Worm (Caenorhabditis elegans) whole organism, young adult: ENCODE measurements around the gene fbxa-71.

ENCODE experiments used
- B0035.1 ChIP-seq: sonication (generic microtip); optimal IDR thresholded peaks from 2 replicates; lab custom pipeline; 2016; ENCODE audit warnings: missing genetic modification characterization, mild to moderate bottlenecking, missing compliant biosample characterization, missing genotype, missing genetic modification reagents
- C17E4.6 ChIP-seq: fragments of 200-800 bp; sonication (Bioruptor generic); IDR thresholded peaks from 2 replicates; pipeline ENCODE4 v1.3.6; 2022; ENCODE audit warnings: missing genetic modification reagents, missing genetic modification characterization, missing compliant biosample characterization
- F10E7.11 ChIP-seq: sonication (generic microtip); optimal IDR thresholded peaks from 2 replicates; lab custom pipeline; 2017; ENCODE audit warnings: mild to moderate bottlenecking, missing genetic modification characterization, moderate library complexity, missing compliant biosample characterization
- F33H1.4 ChIP-seq: fragments of 200-800 bp; sonication (Bioruptor generic); IDR thresholded peaks from 2 replicates; pipeline ENCODE4 v1.3.6; 2022; ENCODE audit warnings: missing genetic modification reagents, missing genetic modification characterization, missing compliant biosample characterization
- F55B11.4 ChIP-seq: sonication (generic microtip); optimal IDR thresholded peaks from 2 replicates; lab custom pipeline; 2016; ENCODE audit warnings: missing compliant biosample characterization, missing genetic modification characterization, borderline replicate concordance; ENCODE audit not compliant: insufficient read depth
- F57C9.4 ChIP-seq: sonication (generic microtip); optimal IDR thresholded peaks from 2 replicates; lab custom pipeline; 2017; ENCODE audit warnings: mild to moderate bottlenecking, missing genetic modification characterization, missing compliant biosample characterization
- Y53G8AR.9 ChIP-seq: fragments of 200-800 bp; sonication (Bioruptor generic); conservative IDR thresholded peaks from 2 replicates; pipeline ENCODE4 v1.3.6; 2022; ENCODE audit warnings: missing genetic modification reagents, missing genetic modification characterization, missing compliant biosample characterization
- aptf-3 ChIP-seq: fragments of 200-800 bp; sonication (Bioruptor generic); IDR thresholded peaks from 2 replicates; pipeline ENCODE4 v1.3.6; 2022; ENCODE audit warnings: missing genetic modification characterization, missing compliant biosample characterization
- atf-7 ChIP-seq: sonication (generic microtip); optimal IDR thresholded peaks from 2 replicates; lab custom pipeline; 2017; ENCODE audit warnings: mild to moderate bottlenecking, missing genetic modification characterization, missing compliant biosample characterization
- attf-6 ChIP-seq: fragments of 200-800 bp; sonication (Bioruptor generic); IDR thresholded peaks from 2 replicates; pipeline ENCODE4 v1.3.6; 2022; ENCODE audit warnings: missing genetic modification reagents, missing genetic modification characterization, missing compliant biosample characterization
- die-1 ChIP-seq: sonication (generic microtip); optimal IDR thresholded peaks from 2 replicates; lab custom pipeline; 2016; ENCODE audit warnings: missing genotype, mild to moderate bottlenecking, missing genetic modification characterization, missing compliant biosample characterization
- efl-1 ChIP-seq: fragments of 150-350 bp; optimal IDR thresholded peaks from 2 replicates; lab custom pipeline; 2014; ENCODE audit warnings: missing biosample characterization, missing genetic modification reagents, missing genetic modification characterization
- egrh-3 ChIP-seq: fragments of 200-800 bp; sonication (Bioruptor generic); IDR thresholded peaks from 2 replicates; pipeline ENCODE4 v1.3.6; 2022; ENCODE audit warnings: missing genetic modification reagents, missing genetic modification characterization, missing compliant biosample characterization
- hlh-12 ChIP-seq: sonication (generic microtip); optimal IDR thresholded peaks from 2 replicates; lab custom pipeline; 2016; ENCODE audit warnings: missing genetic modification characterization, missing compliant biosample characterization
- hsf-1 ChIP-seq: fragments of 200-800 bp; sonication (Bioruptor generic); IDR thresholded peaks from 2 replicates; pipeline ENCODE4 v1.3.6; 2022; ENCODE audit warnings: missing genetic modification reagents, missing genetic modification characterization, missing compliant biosample characterization
- let-526 ChIP-seq: fragments of 200-800 bp; sonication (Bioruptor generic); IDR thresholded peaks from 2 replicates; pipeline ENCODE4 v1.3.6; 2022; ENCODE audit warnings: missing genetic modification reagents, missing genetic modification characterization, missing compliant biosample characterization
- lin-26 ChIP-seq: fragments of 200-800 bp; sonication (Bioruptor generic); IDR thresholded peaks from 2 replicates; pipeline ENCODE4 v1.3.6; 2022; ENCODE audit warnings: missing genetic modification reagents, missing genetic modification characterization, missing compliant biosample characterization
- lin-35 ChIP-seq, 3 experiments: fragments of 150-350 bp in 2 of 3; sonication (generic microtip) in 1 of 3; optimal IDR thresholded peaks; 2 replicates each; lab custom pipeline; 2014 to 2018; ENCODE audit warnings: missing biosample characterization in 3 of 3, missing genetic modification characterization in 3 of 3, missing genetic modification reagents in 3 of 3
- lin-40 ChIP-seq: sonication (generic microtip); optimal IDR thresholded peaks from 2 replicates; lab custom pipeline; 2016; ENCODE audit warnings: missing genetic modification characterization, mild to moderate bottlenecking, missing compliant biosample characterization, missing genotype, missing genetic modification reagents
- lin-54 ChIP-seq: fragments of 200-800 bp; sonication (Bioruptor generic); optimal IDR thresholded peaks from 2 replicates; lab custom pipeline; 2018; ENCODE audit warnings: mild to moderate bottlenecking, missing genetic modification characterization, missing compliant biosample characterization
- lsl-1 ChIP-seq: fragments of 200-800 bp; sonication (Bioruptor generic); optimal IDR thresholded peaks from 2 replicates; lab custom pipeline; 2018; ENCODE audit warnings: mild to moderate bottlenecking, missing genetic modification characterization, moderate library complexity, missing compliant biosample characterization
- lsy-27 ChIP-seq: sonication (generic microtip); optimal IDR thresholded peaks from 2 replicates; lab custom pipeline; 2017; ENCODE audit warnings: missing genetic modification characterization, mild to moderate bottlenecking, missing compliant biosample characterization, antibody characterized with exemption, missing genotype, borderline replicate concordance; ENCODE audit not compliant: insufficient read depth
- mel-28 ChIP-seq: sonication (generic microtip); optimal IDR thresholded peaks from 2 replicates; lab custom pipeline; 2016; ENCODE audit warnings: borderline replicate concordance, mild to moderate bottlenecking, missing genetic modification characterization, missing compliant biosample characterization
- nhr-179 ChIP-seq: sonication (generic microtip); optimal IDR thresholded peaks from 2 replicates; lab custom pipeline; 2016; ENCODE audit warnings: mild to moderate bottlenecking, missing genetic modification characterization, missing compliant biosample characterization
- nhr-27 ChIP-seq: fragments of 200-800 bp; sonication (Bioruptor generic); optimal IDR thresholded peaks from 2 replicates; lab custom pipeline; 2018; ENCODE audit warnings: mild to moderate bottlenecking, missing genetic modification characterization, moderate library complexity, missing compliant biosample characterization
- nhr-80 ChIP-seq: sonication (generic microtip); optimal IDR thresholded peaks from 2 replicates; lab custom pipeline; 2016; ENCODE audit warnings: missing genetic modification characterization, missing compliant biosample characterization
- pbrm-1 ChIP-seq: fragments of 200-800 bp; sonication (Bioruptor generic); IDR thresholded peaks from 2 replicates; pipeline ENCODE4 v1.3.6; 2022; ENCODE audit warnings: missing genetic modification reagents, missing genetic modification characterization, missing compliant biosample characterization
- pha-4 ChIP-seq: fragments of 150-350 bp; sonication (generic microtip); optimal IDR thresholded peaks from 2 replicates; lab custom pipeline; 2014; ENCODE audit warnings: missing biosample characterization, missing genetic modification reagents, missing genetic modification characterization
- repo-1 ChIP-seq: sonication (generic microtip); optimal IDR thresholded peaks from 2 replicates; lab custom pipeline; 2017; ENCODE audit warnings: mild to moderate bottlenecking, missing genetic modification characterization, missing compliant biosample characterization
- snpc-1.3 ChIP-seq: sonication (generic microtip); optimal IDR thresholded peaks from 2 replicates; lab custom pipeline; 2017; ENCODE audit warnings: missing genetic modification characterization, mild to moderate bottlenecking, missing compliant biosample characterization, antibody characterized with exemption, moderate library complexity, missing genotype, missing genetic modification reagents; ENCODE audit not compliant: insufficient read depth
- tbx-9 ChIP-seq: sonication (generic microtip); optimal IDR thresholded peaks from 2 replicates; lab custom pipeline; 2016; ENCODE audit warnings: borderline replicate concordance, missing genetic modification characterization, inconsistent platforms, missing compliant biosample characterization
- unc-62 ChIP-seq: fragments of 150-350 bp; optimal IDR thresholded peaks from 2 replicates; lab custom pipeline; 2014; ENCODE audit warnings: missing biosample characterization, missing genetic modification reagents, missing genetic modification characterization
- zfh-2 ChIP-seq: fragments of 200-800 bp; sonication (Bioruptor generic); conservative IDR thresholded peaks from 2 replicates; pipeline ENCODE4 v1.3.6; 2022; ENCODE audit warnings: missing genetic modification reagents, missing genetic modification characterization, missing compliant biosample characterization
- ztf-25 ChIP-seq: fragments of 200-800 bp; sonication (Bioruptor generic); IDR thresholded peaks from 2 replicates; pipeline ENCODE4 v1.3.6; 2022; ENCODE audit warnings: missing genetic modification reagents, missing genetic modification characterization, missing compliant biosample characterization
- ztf-3 ChIP-seq: fragments of 200-800 bp; sonication (Bioruptor generic); optimal IDR thresholded peaks from 2 replicates; lab custom pipeline; 2018; ENCODE audit warnings: mild to moderate bottlenecking, missing genetic modification characterization, missing compliant biosample characterization
- ztf-6 ChIP-seq: fragments of 200-800 bp; sonication (Bioruptor generic); IDR thresholded peaks from 2 replicates; pipeline ENCODE4 v1.3.6; 2022; ENCODE audit warnings: missing genetic modification reagents, missing genetic modification characterization, missing compliant biosample characterization

Gene fbxa-71

DNA sequence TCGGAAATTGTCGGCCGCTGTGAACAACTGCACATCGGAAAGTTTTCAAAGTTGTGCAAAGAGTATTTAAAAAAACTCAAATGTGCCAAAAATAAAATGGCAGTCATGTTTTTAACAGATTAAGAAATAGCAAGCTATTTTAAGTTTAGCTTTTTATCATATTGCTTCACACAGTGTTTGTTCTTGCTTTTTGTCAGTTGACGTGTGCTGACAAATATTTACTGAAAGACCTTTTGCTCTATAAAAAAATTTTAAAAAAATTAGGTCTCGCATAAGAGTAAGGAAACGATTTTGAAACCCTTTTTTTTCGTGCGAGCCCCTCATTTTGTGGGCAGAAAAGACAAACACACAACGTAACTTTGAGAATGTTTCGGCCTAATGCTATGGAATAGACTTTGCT lies at the start of gene fbxa-71:
Gene fbxa-71 (plus strand): TSS at position 301 of the 400 bp plus-strand sequence.
- TF ChIP-seq hsf-1 (GFP tag; lab: Robert Waterston, UW) (no peak), C17E4.6 (GFP tag; lab: Robert Waterston, UW) (no peak), F33H1.4 (GFP tag; lab: Robert Waterston, UW) (no peak), ztf-6 (GFP tag; lab: Robert Waterston, UW) (no peak), lin-26 (no peak), nhr-80 (tag; lab: Kevin White, UChicago) (no peak), B0035.1 (tag; lab: Kevin White, UChicago) (no peak), F55B11.4 (tag; lab: Kevin White, UChicago) (no peak), lsy-27 (tag; lab: Kevin White, UChicago) (no peak), efl-1 (GFP tag; lab: Kevin White, UChicago) (no peak), F57C9.4 (tag; lab: Kevin White, UChicago) (no peak), lin-40 (no peak), unc-62 (GFP tag; lab: Kevin White, UChicago) (no peak), ztf-3 (GFP tag; lab: Kevin White, UChicago) (no peak), let-526 (no peak), lin-35 (GFP tag; optimal IDR thresholded peaks at IDR 0.05; lab: Kevin White, UChicago) (no peak), zfh-2 (GFP tag; lab: Robert Waterston, UW) (no peak), lin-54 (GFP tag; lab: Kevin White, UChicago) (no peak), repo-1 (no peak), nhr-179 (tag; lab: Kevin White, UChicago) (no peak)
- TF ChIP-seq, all 124 proteins: peak for 0

DNA sequence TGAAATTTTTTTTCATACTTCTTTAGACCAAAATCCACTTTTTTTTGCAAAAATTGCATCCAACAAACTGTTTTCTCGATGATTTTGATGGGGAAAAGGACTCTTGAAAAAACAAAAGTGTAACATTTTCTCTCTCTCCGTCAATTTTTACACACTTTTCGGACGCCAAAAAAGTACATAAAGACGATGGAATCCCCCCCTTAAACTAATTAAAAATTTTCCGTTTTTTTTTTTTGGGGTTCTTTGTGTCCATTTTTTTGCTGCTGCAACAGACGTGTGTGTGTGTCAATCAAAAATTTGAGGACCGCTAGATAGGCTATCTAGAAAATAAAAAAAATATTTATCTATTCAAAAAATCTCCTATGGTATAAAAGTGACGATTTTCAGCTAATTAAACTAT lies 47.8 kb upstream of the fbxa-71 start, which contains the start of gene C39B5.5:
Gene C39B5.5 (plus strand): TSS at position 301 of the 400 bp plus-strand sequence.
- TF ChIP-seq F10E7.11 (tag; lab: Kevin White, UChicago) (no peak), lsy-27 (tag; lab: Kevin White, UChicago) (no peak), pbrm-1 (GFP tag; lab: Robert Waterston, UW) (no peak), aptf-3 (GFP tag; lab: Robert Waterston, UW) (no peak), tbx-9 (tag; lab: Kevin White, UChicago) (no peak), hlh-12 (no peak), mel-28 (tag; lab: Kevin White, UChicago) (no peak), egrh-3 (GFP tag; lab: Robert Waterston, UW) (no peak)

DNA sequence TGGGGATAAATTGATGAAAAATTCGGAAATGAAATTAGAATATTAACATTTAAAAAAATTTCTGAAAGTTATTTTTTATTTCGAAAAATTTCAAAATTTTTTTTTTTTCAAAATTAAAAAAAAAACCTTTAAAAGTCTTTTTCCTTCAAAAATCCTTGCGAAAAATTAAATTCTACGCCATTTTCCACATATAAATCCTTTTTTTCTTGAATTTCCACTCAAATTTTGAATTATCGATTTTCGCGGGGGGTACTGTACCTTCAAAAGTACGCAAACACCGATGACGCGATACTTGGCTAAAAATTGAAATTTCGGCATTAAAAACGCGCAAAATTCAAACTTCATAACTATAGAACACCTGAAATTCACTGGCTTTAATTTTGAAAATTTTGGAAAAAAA lies 45.0 kb upstream of the fbxa-71 start:
- TF ChIP-seq lsl-1 (GFP tag; lab: Kevin White, UChicago) (peak; percentile 29), pbrm-1 (GFP tag; lab: Robert Waterston, UW) (no peak)

DNA sequence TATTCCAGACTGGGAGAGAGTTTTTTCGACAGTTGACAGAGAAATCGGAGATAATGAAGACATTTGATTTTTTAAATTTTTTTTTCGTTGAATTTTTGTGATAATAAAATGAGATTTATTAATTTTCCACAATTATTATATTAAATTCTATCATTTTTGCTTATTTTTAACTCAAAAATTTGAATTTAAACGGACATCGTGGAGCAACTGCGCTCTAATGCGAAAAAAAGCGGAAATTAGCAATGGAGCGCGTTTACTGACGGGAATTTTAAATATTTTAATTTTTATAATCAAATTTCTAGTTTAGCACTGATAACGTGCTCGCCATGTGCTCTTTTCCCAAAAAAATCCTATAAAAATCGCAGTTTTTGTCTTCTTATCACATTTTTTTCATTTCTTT lies 44.5 kb upstream of the fbxa-71 start, which contains the start of gene C39B5.14:
Gene C39B5.14 (plus strand): TSS at position 301 of the 400 bp plus-strand sequence.
- TF ChIP-seq Y53G8AR.9 (GFP tag; lab: Robert Waterston, UW), result no peak
- no peak for TF ChIP-seq die-1 (tag; lab: Kevin White, UChicago)
- TF ChIP-seq snpc-1.3, result no peak
- TF ChIP-seq attf-6, result no peak
- no peak for TF ChIP-seq ztf-25 (GFP tag; lab: Robert Waterston, UW)
- TF ChIP-seq nhr-80 (tag; lab: Kevin White, UChicago), result no peak
- TF ChIP-seq nhr-27 (tag; lab: Kevin White, UChicago), result no peak
- no peak for TF ChIP-seq atf-7 (tag; lab: Kevin White, UChicago)
- no peak for TF ChIP-seq pha-4 (tag; lab: Kevin White, UChicago)
- TF ChIP-seq egrh-3 (GFP tag; lab: Robert Waterston, UW), result no peak
